Fruit fly (Drosophila melanogaster): ENCODE results near the gene CG5255.

Gene CG5255

DNA sequence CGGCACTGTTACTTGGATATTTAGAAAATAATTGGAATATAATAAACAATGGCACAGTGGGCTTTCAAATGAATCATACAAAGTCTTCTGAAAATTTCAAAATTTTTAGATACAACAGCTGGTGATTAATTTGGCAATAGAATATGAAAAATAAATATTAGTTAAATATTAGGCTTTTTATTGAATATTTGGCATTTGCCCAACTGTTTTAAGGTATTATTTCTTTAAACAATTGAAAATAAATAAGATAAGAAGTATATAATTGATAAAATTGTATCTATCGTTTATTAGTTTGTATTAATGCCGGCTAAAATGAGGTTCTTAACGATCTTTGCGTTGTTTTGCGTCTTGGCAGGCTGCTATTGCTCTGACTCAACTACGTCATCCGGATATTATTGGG is 13.5 kb upstream of the CG5255 start, which contains the start of gene CG45079:
CG45079 (plus strand) TSS at position 301 of the 400 bp plus-strand sequence.
- no peak for TF ChIP-seq Dll (optimal IDR thresholded peaks at IDR 0.05)
- TF ChIP-seq usp (GFP tag; optimal IDR thresholded peaks at IDR 0.05), result no peak
- no peak for TF ChIP-seq psq (optimal IDR thresholded peaks at IDR 0.05)

DNA sequence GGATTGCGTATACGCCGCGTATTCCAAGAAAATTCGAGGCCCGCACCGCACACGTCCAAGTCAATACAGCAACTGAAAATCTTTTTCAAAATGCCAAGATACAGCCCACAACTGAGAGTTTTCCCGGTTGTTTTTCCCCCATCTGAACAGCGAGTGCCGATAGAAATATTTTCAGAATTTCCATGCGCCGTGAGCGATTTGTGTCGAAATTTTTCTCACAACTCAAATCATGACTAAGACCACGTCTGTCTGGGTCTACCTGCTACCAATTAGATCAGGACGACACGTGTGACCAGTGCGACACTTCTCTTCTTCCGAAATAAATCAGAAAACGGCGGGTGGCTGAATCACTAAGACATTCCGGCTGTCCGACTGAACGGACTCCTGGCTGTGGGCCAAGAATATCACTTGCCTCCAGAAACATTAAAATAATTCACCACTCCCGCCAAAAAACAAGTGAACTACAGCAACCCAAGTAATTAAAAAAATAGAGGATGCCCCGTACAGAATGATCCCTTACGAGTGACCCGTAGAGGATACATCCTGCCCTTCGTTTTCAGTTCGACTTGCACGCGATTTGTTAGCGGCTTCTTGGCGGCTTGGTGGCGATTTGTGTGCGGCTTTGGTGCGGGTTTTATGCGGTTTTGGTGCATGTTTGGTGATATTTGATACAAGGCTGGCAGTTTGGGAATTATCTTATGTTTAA is 12.2 kb upstream of the CG5255 start, which contains the start of gene cher:
cher (minus strand) TSS at position 51 of the 706 bp plus-strand sequence.
- no peak for TF ChIP-seq psq (optimal IDR thresholded peaks at IDR 0.05)
- no peak for TF ChIP-seq EcR (GFP tag; optimal IDR thresholded peaks at IDR 0.05)
- no peak for TF ChIP-seq CG8478 (optimal IDR thresholded peaks at IDR 0.05)
- no peak for TF ChIP-seq Dll (optimal IDR thresholded peaks at IDR 0.05)
- TF ChIP-seq usp (GFP tag; optimal IDR thresholded peaks at IDR 0.05), result no peak
- TF ChIP-seq pan (optimal IDR thresholded peaks at IDR 0.05), result no peak

DNA sequence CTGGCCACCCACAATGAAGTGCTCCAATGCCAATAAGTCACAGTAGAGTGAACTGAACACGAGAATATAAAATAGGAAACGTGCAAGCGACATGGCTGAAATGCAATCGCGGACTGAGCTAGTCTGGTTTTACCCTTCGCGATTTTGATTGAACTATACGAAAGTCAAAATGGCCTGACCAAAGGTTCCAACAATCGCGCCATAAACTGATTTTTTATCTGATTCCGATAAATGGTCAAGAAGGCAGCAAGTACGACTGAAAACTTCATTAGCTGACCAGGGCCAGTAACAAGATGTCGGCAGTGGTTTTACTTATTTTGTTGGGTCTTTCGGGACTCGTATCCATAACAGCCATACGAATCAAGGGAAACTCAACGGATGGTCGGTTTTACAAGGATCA is 10.9 kb upstream of the CG5255 start, which contains the start of the genes CG17477 and CG31269:
CG17477 (minus strand) TSS at position 101 of the 400 bp plus-strand sequence.
CG31269 (plus strand) TSS at position 289 of the 400 bp plus-strand sequence.
- no peak for TF ChIP-seq EcR (GFP tag; optimal IDR thresholded peaks at IDR 0.05)
- TF ChIP-seq Dll (optimal IDR thresholded peaks at IDR 0.05), result no peak
- no peak for TF ChIP-seq usp (GFP tag; optimal IDR thresholded peaks at IDR 0.05)
- no peak for TF ChIP-seq CG8478 (optimal IDR thresholded peaks at IDR 0.05)
- TF ChIP-seq pan (optimal IDR thresholded peaks at IDR 0.05), result no peak
- TF ChIP-seq psq (optimal IDR thresholded peaks at IDR 0.05), result no peak

DNA sequence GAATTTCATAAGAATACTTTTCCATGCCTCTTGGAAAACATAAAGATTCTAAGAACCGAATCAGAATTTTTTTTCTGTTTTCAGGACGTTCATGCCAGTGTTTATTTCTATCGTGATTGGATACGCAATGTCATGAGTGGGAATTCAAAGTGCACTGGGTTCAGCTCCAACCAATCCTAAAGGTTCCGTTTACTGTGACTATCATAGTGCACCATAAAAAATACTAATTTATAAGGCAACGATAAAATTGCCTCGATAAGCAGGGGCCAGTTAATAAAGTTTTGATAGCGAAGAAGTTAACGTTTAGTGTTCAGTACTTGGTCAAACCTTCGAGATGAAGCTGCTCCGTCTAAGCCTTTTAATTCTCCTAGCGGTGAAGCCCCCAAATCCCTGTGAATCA is 9.8 kb upstream of the CG5255 start, which contains the start of gene CG31265:
CG31265 (plus strand) TSS at position 301 of the 400 bp plus-strand sequence.
- TF ChIP-seq Dll (optimal IDR thresholded peaks at IDR 0.05) (no peak), EcR (GFP tag; optimal IDR thresholded peaks at IDR 0.05) (no peak), CG8478 (optimal IDR thresholded peaks at IDR 0.05) (no peak), usp (GFP tag; optimal IDR thresholded peaks at IDR 0.05) (no peak), psq (optimal IDR thresholded peaks at IDR 0.05) (no peak), pan (optimal IDR thresholded peaks at IDR 0.05) (no peak)

DNA sequence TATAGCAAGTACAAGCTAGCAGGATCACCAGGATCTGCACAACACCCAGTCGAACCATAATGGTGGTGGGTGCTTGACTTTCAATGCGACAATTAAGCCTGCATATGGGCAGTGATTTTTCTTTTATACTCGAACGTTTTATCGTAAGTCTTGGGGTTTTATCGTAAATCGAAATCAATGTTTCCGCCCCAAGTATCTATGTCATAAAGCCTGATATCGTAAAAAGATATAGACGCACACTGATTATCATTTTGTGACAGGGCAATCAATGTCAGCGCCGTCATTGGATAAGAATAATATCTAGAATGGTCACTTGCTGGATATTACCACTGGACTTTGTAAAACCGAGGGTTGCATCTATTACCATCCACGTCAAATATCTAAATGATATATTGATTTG is 7.4 kb upstream of the CG5255 start, which contains the start of gene CG17475:
CG17475 (minus strand) TSS at position 101 of the 400 bp plus-strand sequence.
- TF ChIP-seq pan (optimal IDR thresholded peaks at IDR 0.05) (no peak), Dll (optimal IDR thresholded peaks at IDR 0.05) (no peak), CG8478 (optimal IDR thresholded peaks at IDR 0.05) (no peak), usp (GFP tag; optimal IDR thresholded peaks at IDR 0.05) (no peak), EcR (GFP tag; optimal IDR thresholded peaks at IDR 0.05) (no peak), psq (optimal IDR thresholded peaks at IDR 0.05) (no peak)

DNA sequence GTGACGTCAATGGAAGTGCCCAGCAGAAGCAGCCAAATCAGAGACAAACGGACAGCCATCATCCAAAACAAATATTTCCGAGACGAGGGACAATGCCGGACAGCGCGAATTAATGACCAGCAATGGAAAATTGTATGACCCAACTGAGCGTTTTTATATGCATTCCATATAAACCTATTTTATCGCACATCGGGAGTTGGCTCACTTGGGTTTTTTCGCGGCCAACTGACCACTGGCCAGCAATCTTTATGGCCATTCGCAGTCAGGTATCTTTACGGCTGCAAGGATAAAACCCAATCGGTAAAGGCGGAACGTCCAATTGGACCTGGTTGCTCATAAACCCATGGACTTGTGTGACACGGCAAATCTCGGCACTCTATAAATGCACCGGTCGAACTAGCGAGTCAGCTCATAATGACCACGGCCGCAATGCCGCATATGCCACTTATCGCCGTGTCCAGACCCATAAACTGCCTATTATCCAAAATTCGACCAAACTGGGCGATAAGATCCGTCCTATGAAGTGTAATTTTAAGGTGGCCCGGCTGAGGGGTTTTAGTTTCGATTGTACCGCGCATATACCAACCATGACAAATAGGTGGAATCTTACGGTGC is 5.5 kb upstream of the CG5255 start, which contains the start of the genes CG4053 and CG31266:
CG4053 (minus strand) TSS at position 101 of the 615 bp plus-strand sequence.
CG31266 (plus strand) TSS at position 565 of the 615 bp plus-strand sequence.
- TF ChIP-seq EcR (GFP tag; optimal IDR thresholded peaks at IDR 0.05) (no peak), usp (GFP tag; optimal IDR thresholded peaks at IDR 0.05) (no peak), CG8478 (optimal IDR thresholded peaks at IDR 0.05) (no peak), pan (optimal IDR thresholded peaks at IDR 0.05) (no peak), Dll (optimal IDR thresholded peaks at IDR 0.05) (no peak), psq (optimal IDR thresholded peaks at IDR 0.05) (no peak)

DNA sequence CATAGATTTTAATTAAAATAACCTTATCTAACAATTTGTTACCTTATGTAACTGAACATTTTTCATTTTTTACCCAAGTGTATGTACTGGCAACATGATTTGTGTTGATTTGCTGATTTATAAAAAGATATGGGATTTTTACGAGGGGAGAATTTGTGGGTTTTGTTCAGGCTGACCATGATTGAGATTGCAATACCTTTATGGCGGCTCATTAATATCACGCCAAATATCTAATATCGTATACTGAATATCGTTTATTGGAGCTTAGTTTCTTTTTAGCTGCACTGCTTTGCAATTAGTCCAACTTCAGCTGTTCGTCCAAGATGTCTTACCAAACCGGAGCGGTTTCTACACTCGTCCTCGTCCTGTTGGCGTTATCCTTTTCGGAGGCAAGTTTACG is 3.8 kb upstream of the CG5255 start, which contains the start of gene CG31267:
CG31267 (plus strand) TSS at position 301 of the 400 bp plus-strand sequence.
- TF ChIP-seq EcR (GFP tag; optimal IDR thresholded peaks at IDR 0.05) (no peak), CG8478 (optimal IDR thresholded peaks at IDR 0.05) (no peak), Dll (optimal IDR thresholded peaks at IDR 0.05) (no peak), pan (optimal IDR thresholded peaks at IDR 0.05) (no peak), usp (GFP tag; optimal IDR thresholded peaks at IDR 0.05) (no peak), psq (optimal IDR thresholded peaks at IDR 0.05) (no peak)

DNA sequence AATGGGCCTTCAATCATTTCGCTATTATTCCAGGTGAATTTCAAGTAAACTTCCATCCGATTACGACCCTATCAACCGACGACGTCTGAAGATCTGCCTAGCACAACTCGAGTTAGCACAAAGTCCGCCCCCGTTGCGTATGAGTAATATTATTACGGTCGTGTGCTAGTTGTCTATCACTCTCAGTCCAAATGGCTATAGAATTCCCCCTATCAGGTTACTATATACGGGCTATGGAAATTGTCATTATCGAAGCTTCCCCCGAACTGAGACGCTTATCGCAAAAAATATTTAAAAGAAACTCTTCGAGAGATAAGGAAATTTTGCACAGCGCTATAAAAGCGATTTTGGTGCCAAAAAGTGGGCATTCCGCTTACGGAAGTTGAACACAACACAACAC is 1.9 kb upstream of the CG5255 start, which contains the start of gene CG5246:
CG5246 (plus strand) TSS at position 365 of the 400 bp plus-strand sequence.
- no peak for TF ChIP-seq EcR (GFP tag; optimal IDR thresholded peaks at IDR 0.05)
- no peak for TF ChIP-seq Dll (optimal IDR thresholded peaks at IDR 0.05)
- TF ChIP-seq psq (optimal IDR thresholded peaks at IDR 0.05), result no peak
- TF ChIP-seq pan (optimal IDR thresholded peaks at IDR 0.05), result no peak
- TF ChIP-seq usp (GFP tag; optimal IDR thresholded peaks at IDR 0.05), result no peak

DNA sequence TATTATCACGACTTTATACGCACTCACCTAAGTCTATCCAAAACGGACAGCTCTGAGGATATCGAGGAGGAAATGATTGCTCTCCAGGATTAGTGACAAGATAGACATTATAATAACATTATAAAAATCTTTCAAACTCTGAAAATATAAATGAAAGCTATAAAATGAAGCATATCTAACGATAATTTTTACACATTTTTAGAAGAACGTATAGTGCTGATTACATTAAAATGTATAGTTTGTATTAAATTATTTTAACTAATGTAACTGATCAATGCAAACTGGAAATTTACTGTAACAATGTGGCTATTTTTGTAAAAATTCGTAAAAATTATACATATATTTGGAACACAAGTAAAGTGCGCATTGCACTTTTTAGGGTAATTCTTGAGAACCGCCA is 1.0 kb downstream of the CG5255 start, which contains the start of gene CG5265:
CG5265 (plus strand) TSS at position 301 of the 400 bp plus-strand sequence.
- TF ChIP-seq CG8478 (optimal IDR thresholded peaks at IDR 0.05) (no peak), Dll (optimal IDR thresholded peaks at IDR 0.05) (no peak), usp (GFP tag; optimal IDR thresholded peaks at IDR 0.05) (no peak), EcR (GFP tag; optimal IDR thresholded peaks at IDR 0.05) (no peak), pan (optimal IDR thresholded peaks at IDR 0.05) (no peak), psq (optimal IDR thresholded peaks at IDR 0.05) (no peak)

DNA sequence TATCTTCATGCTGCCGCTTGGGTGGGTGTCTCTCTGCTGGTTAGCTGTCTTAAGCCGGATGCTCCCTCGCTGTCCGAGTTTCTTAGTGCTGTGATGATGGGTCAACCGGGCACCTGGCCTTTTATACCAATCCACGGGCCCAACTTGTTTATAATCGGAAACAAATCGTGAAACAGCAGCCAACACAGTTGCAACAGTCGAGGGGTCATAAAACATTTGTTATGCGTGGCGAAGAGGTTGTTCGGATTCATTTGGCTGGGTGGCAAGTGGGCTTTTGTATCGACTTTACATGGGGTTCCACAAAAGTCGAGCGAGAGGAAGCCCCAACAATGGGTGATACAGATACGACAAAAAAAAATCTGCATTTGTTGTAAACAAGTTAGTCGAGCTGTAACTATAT is 4.6 kb downstream of the CG5255 start, which contains the start of gene TwdlW:
TwdlW (minus strand) TSS at position 101 of the 400 bp plus-strand sequence.
- TF ChIP-seq usp (GFP tag; optimal IDR thresholded peaks at IDR 0.05) (no peak), Dll (optimal IDR thresholded peaks at IDR 0.05) (no peak)

DNA sequence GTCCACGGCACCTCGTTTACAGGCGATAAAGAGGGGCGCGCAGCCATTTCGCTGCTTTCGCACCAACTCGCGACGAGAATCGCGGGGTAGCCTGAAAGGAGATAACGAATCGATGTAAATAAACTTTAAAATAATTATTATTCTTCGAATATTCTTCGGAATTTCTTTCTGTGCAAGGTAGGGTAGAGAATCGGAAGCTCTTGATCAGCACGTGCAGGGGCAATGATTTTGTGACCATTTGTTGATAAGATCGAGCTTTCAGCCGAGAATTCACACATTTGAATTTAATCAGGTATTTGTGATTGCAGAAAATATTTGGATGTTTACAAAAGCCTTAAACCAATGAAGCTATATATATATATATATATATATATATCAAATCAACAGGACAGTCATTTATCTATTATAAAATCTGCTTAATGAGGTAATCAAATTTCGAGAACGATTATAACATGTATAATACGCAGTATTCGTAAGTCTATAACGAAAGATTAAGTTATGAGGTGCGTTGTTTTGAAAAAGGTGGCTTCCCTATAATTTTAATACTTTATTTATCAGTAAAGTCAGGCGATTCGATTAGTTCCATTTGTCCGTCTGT is 10.1 kb downstream of the CG5255 start:
- TF ChIP-seq pan (optimal IDR thresholded peaks at IDR 0.05) (no peak), EcR (GFP tag; optimal IDR thresholded peaks at IDR 0.05) (no peak), CG8478 (optimal IDR thresholded peaks at IDR 0.05) (no peak), Dll (optimal IDR thresholded peaks at IDR 0.05) (no peak), usp (GFP tag; optimal IDR thresholded peaks at IDR 0.05) (no peak), psq (optimal IDR thresholded peaks at IDR 0.05) (no peak)

All from whole organism.